Fruit fly (Drosophila melanogaster): ENCODE measurements around the gene CAH3.

Gene CAH3

DNA sequence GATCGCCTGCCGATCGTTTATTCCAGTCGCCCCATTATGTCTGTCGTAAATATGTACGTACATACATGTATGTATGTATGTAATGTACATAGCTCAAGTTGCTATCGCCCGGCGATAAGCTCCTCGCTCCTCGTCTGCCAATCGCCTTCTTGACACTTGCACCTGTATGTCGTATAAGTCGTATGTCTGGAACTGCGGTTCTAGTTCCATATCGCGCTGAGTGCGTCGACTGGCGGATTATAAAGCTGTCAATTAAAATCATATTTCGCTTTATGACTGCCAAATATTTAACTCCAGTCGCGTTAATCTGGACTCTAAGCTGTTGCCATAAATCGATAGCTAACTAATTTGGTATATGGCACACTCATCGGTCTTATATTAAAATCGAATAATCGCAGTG, 4.3 kb downstream of the CAH3 start:
- TF ChIP-seq Ets98B (GFP tag; IDR thresholded peaks at IDR 0.05) = no peak
- 0 out of 3 replicates have a peak, but pooled peaks have one; percentile 15 for TF ChIP-seq CG4496 (GFP tag; IDR thresholded peaks at IDR 0.05)

DNA sequence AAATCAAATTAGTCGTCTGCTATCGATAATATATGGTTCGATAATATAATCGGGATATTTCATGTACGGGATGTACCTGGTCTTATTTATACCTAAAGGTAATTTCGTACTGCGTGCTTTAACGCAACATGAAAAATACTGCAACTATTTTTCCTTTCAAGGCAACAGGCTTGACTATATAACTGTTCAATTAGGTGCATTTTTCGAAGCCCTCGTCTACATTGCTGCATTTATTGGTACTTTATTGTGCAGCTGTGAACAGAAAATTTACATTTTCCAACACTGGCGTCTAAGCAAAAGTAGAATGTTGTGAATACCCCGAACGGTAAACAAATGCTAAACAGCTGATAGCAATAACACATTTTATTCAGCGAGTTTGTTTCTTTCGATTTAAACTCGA, 9.0 kb downstream of the CAH3 start, which contains the start of the genes Ppt1 and Ogg1:
Gene Ppt1 (minus strand): TSS at position 225 of the 400 bp plus-strand sequence.
Gene Ogg1 (plus strand): TSS at position 325 of the 400 bp plus-strand sequence.
- peak; percentile 16 for TF ChIP-seq CG9948 (tag; optimal IDR thresholded peaks at IDR 0.05)
- peak; percentile 46 for TF ChIP-seq CG8159 (tag; optimal IDR thresholded peaks at IDR 0.05)
- TF ChIP-seq CG4496 (GFP tag; IDR thresholded peaks at IDR 0.05) = peak; percentile 74
- peak; percentile 27 for TF ChIP-seq CG17806 (tag; optimal IDR thresholded peaks at IDR 0.05)
- no peak for TF ChIP-seq CG14655 (GFP tag; optimal IDR thresholded peaks at IDR 0.05)
- TF ChIP-seq gl (tag; optimal IDR thresholded peaks at IDR 0.05) = no peak
- TF ChIP-seq Snoo (tag; optimal IDR thresholded peaks at IDR 0.05) = peak; percentile 39
- no peak for TF ChIP-seq rn (GFP tag; IDR thresholded peaks at IDR 0.05)
- TF ChIP-seq Pif1B (GFP tag; optimal IDR thresholded peaks at IDR 0.05) = no peak
- TF ChIP-seq CG13204 (GFP tag; optimal IDR thresholded peaks at IDR 0.05) = no peak
- TF ChIP-seq EcR (GFP tag; optimal IDR thresholded peaks at IDR 0.05) = no peak
- peak; percentile 44 for TF ChIP-seq CG15710 (tag; optimal IDR thresholded peaks at IDR 0.05)
- no peak for TF ChIP-seq D1 (tag; optimal IDR thresholded peaks at IDR 0.05)
- no peak for TF ChIP-seq CG12605 (GFP tag; IDR thresholded peaks at IDR 0.05)
- 0 out of 2 replicates have a peak, but pooled peaks have one; percentile 16 for TF ChIP-seq Ets98B (GFP tag; IDR thresholded peaks at IDR 0.05)
- TF ChIP-seq Pif1A (GFP tag; optimal IDR thresholded peaks at IDR 0.05) = peak; percentile 59
- TF ChIP-seq CG32121 (GFP tag; IDR thresholded peaks at IDR 0.05) = no peak
- TF ChIP-seq CG8301 (tag; optimal IDR thresholded peaks at IDR 0.05) = peak; percentile 17
- TF ChIP-seq CG10348 (GFP tag; IDR thresholded peaks at IDR 0.05) = no peak
- no peak for TF ChIP-seq fd96Ca (GFP tag; IDR thresholded peaks at IDR 0.05)
- TF ChIP-seq CG34367 (tag; optimal IDR thresholded peaks at IDR 0.05) = peak; percentile 23

DNA sequence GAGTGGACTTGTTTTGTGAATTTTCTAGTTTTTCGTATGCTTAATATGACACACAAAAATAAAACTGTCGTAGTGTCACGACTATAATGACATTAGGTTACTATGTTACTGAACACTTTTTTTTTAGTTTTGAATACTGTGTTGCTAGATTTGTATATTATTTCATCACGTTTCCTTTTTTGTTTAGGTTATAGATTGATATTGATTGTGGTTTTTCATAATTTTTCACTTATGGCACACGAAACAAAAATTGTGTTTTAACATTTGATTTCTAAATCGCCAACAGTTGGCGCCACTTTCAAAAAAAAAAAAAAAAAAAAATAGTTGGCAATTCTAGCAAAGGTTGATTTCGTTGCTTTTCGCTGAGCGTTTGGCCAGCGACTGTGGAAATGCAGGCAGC, 12.5 kb downstream of the CAH3 start, which contains the start of gene CG11294:
Gene CG11294 (minus strand): TSS at position 101 of the 400 bp plus-strand sequence.
- TF ChIP-seq CG9948 (tag; optimal IDR thresholded peaks at IDR 0.05) = no peak
- TF ChIP-seq CG8301 (tag; optimal IDR thresholded peaks at IDR 0.05) = no peak
- no peak for TF ChIP-seq CG17806 (tag; optimal IDR thresholded peaks at IDR 0.05)
- TF ChIP-seq D1 (tag; optimal IDR thresholded peaks at IDR 0.05) = no peak

DNA sequence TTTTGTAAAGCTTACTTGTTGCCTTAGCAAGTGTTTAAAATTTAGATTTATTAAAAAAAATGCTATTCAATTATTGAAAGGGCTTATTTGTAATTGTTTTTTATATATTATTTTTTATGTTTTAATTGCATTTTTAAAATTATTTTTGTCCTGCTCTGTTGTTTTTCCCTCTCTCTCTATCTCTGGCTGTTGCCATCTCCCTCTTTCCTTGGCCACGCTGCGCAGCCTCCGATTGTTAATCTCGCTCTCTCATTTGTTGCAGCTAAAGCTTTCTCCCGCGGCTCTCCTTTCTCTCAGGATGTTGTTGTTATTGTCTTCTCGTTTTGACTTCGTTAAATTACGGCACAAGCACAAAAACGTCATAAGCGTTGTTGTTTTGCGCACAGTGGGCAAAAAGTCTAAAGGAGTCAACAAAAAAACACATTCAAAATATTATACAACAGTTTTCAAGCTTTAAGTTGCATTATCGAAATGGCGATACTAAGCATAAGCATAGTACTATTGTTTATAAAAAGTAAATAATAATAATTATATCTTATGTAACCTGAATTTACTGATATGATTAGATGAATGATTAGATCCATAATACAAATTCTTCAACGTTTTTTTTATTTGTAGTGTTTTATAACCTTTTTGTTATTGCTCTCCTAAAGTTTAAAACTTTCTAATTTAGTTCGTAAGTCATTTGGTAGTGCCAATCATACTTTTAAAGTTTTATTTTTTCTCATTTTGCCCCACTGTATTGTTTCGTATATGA, 13.2 kb downstream of the CAH3 start:
- no peak for TF ChIP-seq CG8301 (tag; optimal IDR thresholded peaks at IDR 0.05)
- peak; percentile 36 for TF ChIP-seq CG8159 (tag; optimal IDR thresholded peaks at IDR 0.05)
- TF ChIP-seq CG9948 (tag; optimal IDR thresholded peaks at IDR 0.05) = peak; percentile 1
- TF ChIP-seq fd96Ca (GFP tag; IDR thresholded peaks at IDR 0.05) = no peak

DNA sequence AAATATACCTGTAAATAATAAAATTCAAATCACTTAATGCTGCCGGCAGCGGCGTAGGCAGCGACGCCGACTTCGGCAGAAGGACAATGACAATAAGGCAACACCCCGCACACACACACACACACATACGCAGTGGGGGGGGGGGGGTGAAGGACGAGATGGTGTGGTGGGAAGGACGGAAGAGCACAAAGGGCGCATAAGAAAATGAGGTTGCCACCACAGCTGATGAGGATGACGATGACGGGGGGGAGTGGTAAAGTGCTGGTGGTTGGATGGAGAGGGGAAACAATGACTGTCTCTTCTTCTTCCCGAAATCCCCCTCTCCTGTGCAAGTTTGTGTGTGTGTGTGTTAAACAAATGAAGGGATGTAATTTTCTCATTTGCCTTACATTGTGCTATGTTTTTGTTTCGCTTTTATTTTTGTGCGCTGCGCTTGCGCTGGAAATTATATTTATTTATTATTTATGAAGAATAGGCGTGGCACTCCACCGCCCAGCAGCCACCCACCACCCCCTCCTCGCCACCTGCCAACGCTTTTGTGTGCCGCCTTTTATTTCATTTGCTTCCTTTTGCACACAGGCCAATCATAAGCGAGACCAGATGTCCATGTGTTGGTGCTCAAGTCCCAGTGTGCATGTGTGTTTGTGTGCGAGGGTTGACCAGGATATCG, 13.9 kb downstream of the CAH3 start:
- TF ChIP-seq CG34367 (tag; optimal IDR thresholded peaks at IDR 0.05) (no peak), CG15710 (tag; optimal IDR thresholded peaks at IDR 0.05) (no peak), gl (tag; optimal IDR thresholded peaks at IDR 0.05) (no peak), Ets98B (GFP tag; IDR thresholded peaks at IDR 0.05) (no peak), Pif1A (GFP tag; optimal IDR thresholded peaks at IDR 0.05) (no peak), CG10348 (GFP tag; IDR thresholded peaks at IDR 0.05) (no peak), CG13204 (GFP tag; optimal IDR thresholded peaks at IDR 0.05) (no peak), CG9948 (tag; optimal IDR thresholded peaks at IDR 0.05) (no peak), CG32121 (GFP tag; IDR thresholded peaks at IDR 0.05) (no peak), rn (GFP tag; IDR thresholded peaks at IDR 0.05) (no peak), CG12605 (GFP tag; IDR thresholded peaks at IDR 0.05) (no peak), CG14655 (GFP tag; optimal IDR thresholded peaks at IDR 0.05) (no peak), Snoo (tag; optimal IDR thresholded peaks at IDR 0.05) (no peak), EcR (GFP tag; optimal IDR thresholded peaks at IDR 0.05) (no peak), fd96Ca (GFP tag; IDR thresholded peaks at IDR 0.05) (no peak), CG17806 (tag; optimal IDR thresholded peaks at IDR 0.05) (no peak), CG4496 (GFP tag; IDR thresholded peaks at IDR 0.05) (no peak), D1 (tag; optimal IDR thresholded peaks at IDR 0.05) (no peak), CG8301 (tag; optimal IDR thresholded peaks at IDR 0.05) (no peak), CG8159 (tag; optimal IDR thresholded peaks at IDR 0.05) (no peak)

DNA sequence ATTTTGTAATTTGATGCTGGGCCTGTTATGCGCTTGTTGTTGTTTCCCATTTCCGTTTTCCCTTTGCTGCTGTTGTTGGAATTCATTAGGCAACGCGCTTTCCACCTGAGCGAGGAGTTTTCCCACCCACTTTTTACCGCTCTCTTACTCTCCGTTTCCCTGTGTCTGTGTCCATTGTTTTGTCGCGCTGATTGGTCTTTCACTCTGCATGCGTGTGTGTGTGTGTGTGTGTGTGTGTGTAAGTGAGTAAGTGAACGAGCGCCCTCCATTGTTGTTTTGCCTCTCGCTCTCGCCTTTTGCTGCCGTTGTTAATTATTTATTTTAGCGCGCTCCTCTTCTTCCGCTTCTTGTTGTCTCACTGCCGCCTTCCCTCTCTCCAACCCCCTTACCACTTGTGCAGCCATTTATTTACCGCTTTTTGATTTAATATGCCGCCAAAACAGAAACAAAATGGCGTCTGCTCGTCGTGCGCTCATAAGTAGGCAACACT, 15.1 kb downstream of the CAH3 start:
- TF ChIP-seq fd96Ca (GFP tag; IDR thresholded peaks at IDR 0.05) = no peak
- no peak for TF ChIP-seq Pif1B (GFP tag; optimal IDR thresholded peaks at IDR 0.05)
- TF ChIP-seq D1 (tag; optimal IDR thresholded peaks at IDR 0.05) = no peak
- TF ChIP-seq CG13204 (GFP tag; optimal IDR thresholded peaks at IDR 0.05) = no peak
- TF ChIP-seq gl (tag; optimal IDR thresholded peaks at IDR 0.05) = no peak
- no peak for TF ChIP-seq CG8159 (tag; optimal IDR thresholded peaks at IDR 0.05)
- TF ChIP-seq CG10348 (GFP tag; IDR thresholded peaks at IDR 0.05) = no peak
- no peak for TF ChIP-seq EcR (GFP tag; optimal IDR thresholded peaks at IDR 0.05)
- TF ChIP-seq rn (GFP tag; IDR thresholded peaks at IDR 0.05) = no peak
- TF ChIP-seq CG14655 (GFP tag; optimal IDR thresholded peaks at IDR 0.05) = no peak
- TF ChIP-seq CG12605 (GFP tag; IDR thresholded peaks at IDR 0.05) = no peak
- TF ChIP-seq CG4496 (GFP tag; IDR thresholded peaks at IDR 0.05) = no peak
- TF ChIP-seq CG34367 (tag; optimal IDR thresholded peaks at IDR 0.05) = no peak
- TF ChIP-seq CG9948 (tag; optimal IDR thresholded peaks at IDR 0.05) = no peak
